Fruit fly (Drosophila melanogaster) whole organism, wandering third instar larva: Measurements from ENCODE around the gene Sym.

Experiments
- Abd-B ChIP-seq: fragments of >200 bp; optimal IDR thresholded peaks from 2 replicates; lab custom pipeline; 2017; ENCODE audit warnings: missing biosample characterization, missing genetic modification characterization
- CG9705 ChIP-seq: fragments of 200-800 bp; sonication (Bioruptor generic); optimal IDR thresholded peaks from 2 replicates; lab custom pipeline; 2018; ENCODE audit warnings: missing biosample characterization, mild to moderate bottlenecking, missing genetic modification characterization
- CrebA ChIP-seq: fragments of 200-800 bp; sonication (Bioruptor generic); optimal IDR thresholded peaks from 2 replicates; lab custom pipeline; 2016; ENCODE audit warnings: missing biosample characterization, mild to moderate bottlenecking, missing genetic modification characterization, borderline replicate concordance
- Dfd ChIP-seq: fragments of >200 bp; optimal IDR thresholded peaks from 2 replicates; lab custom pipeline; 2017; ENCODE audit warnings: missing biosample characterization, missing genetic modification characterization
- Dif ChIP-seq: fragments of 200-275, 200-300 bp; sonication (Bioruptor generic); optimal IDR thresholded peaks from 2 replicates; lab custom pipeline; 2018; ENCODE audit warnings: missing biosample characterization, missing genetic modification characterization; ENCODE audit not compliant: partially characterized antibody
- GATAd ChIP-seq: sonication (Bioruptor generic); optimal IDR thresholded peaks from 2 replicates; lab custom pipeline; 2016; ENCODE audit warnings: missing biosample characterization, missing genetic modification characterization
- HLH106 ChIP-seq: fragments of 200-800 bp; optimal IDR thresholded peaks from 3 replicates; lab custom pipeline; 2019; ENCODE audit warnings: missing biosample characterization, mild to moderate bottlenecking, missing genetic modification characterization, moderate library complexity
- Hnf4 ChIP-seq: fragments of 200-800 bp; sonication (Bioruptor generic); optimal IDR thresholded peaks from 2 replicates; lab custom pipeline; 2016; ENCODE audit warnings: missing biosample characterization, mild to moderate bottlenecking, missing genetic modification characterization
- Hr78 ChIP-seq: fragments of >200 bp; optimal IDR thresholded peaks from 2 replicates; lab custom pipeline; 2017; ENCODE audit warnings: missing biosample characterization, missing genetic modification characterization
- Hr83 ChIP-seq: fragments of 200-300 bp; sonication (Bioruptor generic); optimal IDR thresholded peaks from 2 replicates; lab custom pipeline; 2016; ENCODE audit warnings: missing biosample characterization, mild to moderate bottlenecking, missing genetic modification characterization, moderate library complexity; ENCODE audit not compliant: poor library complexity, severe bottlenecking
- Mio ChIP-seq: sonication (Bioruptor generic); optimal IDR thresholded peaks from 2 replicates; lab custom pipeline; 2016; ENCODE audit warnings: missing biosample characterization, missing genetic modification characterization
- Myc ChIP-seq: fragments of >200 bp; optimal IDR thresholded peaks from 2 replicates; lab custom pipeline; 2017
- N ChIP-seq: fragments of >200 bp; optimal IDR thresholded peaks from 2 replicates; lab custom pipeline; 2018; ENCODE audit warnings: missing biosample characterization, missing external identifiers, missing genetic modification characterization
- OdsH ChIP-seq: fragments of 200-800 bp; sonication (Bioruptor generic); optimal IDR thresholded peaks from 2 replicates; lab custom pipeline; 2016; ENCODE audit warnings: missing biosample characterization, mild to moderate bottlenecking, missing genetic modification characterization
- Rel ChIP-seq, 2 experiments: fragments of 200-800 bp; sonication (Bioruptor generic) in 1 of 2; optimal IDR thresholded peaks; 2 replicates in 1 of 2; 3 replicates in 1 of 2; lab custom pipeline; 2016 to 2019; ENCODE audit warnings: mild to moderate bottlenecking in 2 of 2, missing biosample characterization in 2 of 2, missing genetic modification characterization in 2 of 2, moderate library complexity in 1 of 2
- Sp1 ChIP-seq: fragments of 200-800 bp; sonication (Bioruptor generic); optimal IDR thresholded peaks from 3 replicates; lab custom pipeline; 2019; ENCODE audit warnings: missing biosample characterization, mild to moderate bottlenecking, missing genetic modification characterization, moderate library complexity
- Vsx2 ChIP-seq: fragments of 200-300, 225-300 bp; sonication (Bioruptor generic); optimal IDR thresholded peaks from 2 replicates; lab custom pipeline; 2018; ENCODE audit warnings: missing biosample characterization, missing genetic modification characterization; ENCODE audit not compliant: partially characterized antibody
- br ChIP-seq: fragments of 200-800 bp; sonication (Bioruptor generic); optimal IDR thresholded peaks from 2 replicates; lab custom pipeline; 2016; ENCODE audit warnings: missing biosample characterization, missing genetic modification characterization
- dmrt93B ChIP-seq: fragments of 200-800 bp; sonication (Bioruptor generic); optimal IDR thresholded peaks from 2 replicates; lab custom pipeline; 2018; ENCODE audit warnings: missing biosample characterization, mild to moderate bottlenecking, missing genetic modification characterization
- ey ChIP-seq: fragments of 200-800 bp; sonication (Bioruptor generic); optimal IDR thresholded peaks from 2 replicates; lab custom pipeline; 2016; ENCODE audit warnings: missing biosample characterization, missing genetic modification characterization
- foxo ChIP-seq, 2 experiments: fragments of 200-800 bp; sonication (Bioruptor generic); optimal IDR thresholded peaks; 2 replicates in 1 of 2; 3 replicates in 1 of 2; lab custom pipeline; 2016 to 2017; ENCODE audit warnings: missing biosample characterization in 2 of 2, missing genetic modification characterization in 2 of 2
- fru ChIP-seq: fragments of 200-800 bp; sonication (Bioruptor generic); optimal IDR thresholded peaks from 3 replicates; lab custom pipeline; 2016; ENCODE audit warnings: missing biosample characterization, mild to moderate bottlenecking, missing genetic modification characterization
- h ChIP-seq: fragments of 200-800 bp; sonication (Bioruptor generic); optimal IDR thresholded peaks from 3 replicates; lab custom pipeline; 2016; ENCODE audit warnings: missing biosample characterization, mild to moderate bottlenecking, missing genetic modification characterization
- jim ChIP-seq: fragments of 175-275, 200-325 bp; sonication (Bioruptor generic); optimal IDR thresholded peaks from 2 replicates; lab custom pipeline; 2016; ENCODE audit warnings: missing biosample characterization, mild to moderate bottlenecking, missing genetic modification characterization
- lola ChIP-seq: fragments of >200 bp; optimal IDR thresholded peaks from 2 replicates; lab custom pipeline; 2017; ENCODE audit warnings: missing biosample characterization, missing genetic modification characterization
- psq ChIP-seq: fragments of 200-800 bp; sonication (Bioruptor generic); optimal IDR thresholded peaks from 3 replicates; lab custom pipeline; 2017; ENCODE audit warnings: missing biosample characterization, mild to moderate bottlenecking, missing genetic modification characterization, moderate library complexity
- rgr ChIP-seq: fragments of 200-800 bp; sonication (Bioruptor generic); optimal IDR thresholded peaks from 3 replicates; lab custom pipeline; 2016; ENCODE audit warnings: missing biosample characterization, mild to moderate bottlenecking, missing genetic modification characterization
- sage ChIP-seq: fragments of 200-800 bp; sonication (Bioruptor generic); optimal IDR thresholded peaks from 2 replicates; lab custom pipeline; 2016; ENCODE audit warnings: missing biosample characterization, mild to moderate bottlenecking, missing genetic modification characterization
- sv ChIP-seq: fragments of 200-800 bp; sonication (Bioruptor generic); optimal IDR thresholded peaks from 3 replicates; lab custom pipeline; 2016; ENCODE audit warnings: missing biosample characterization, missing genetic modification characterization
- tai ChIP-seq: sonication (Bioruptor generic); optimal IDR thresholded peaks from 2 replicates; lab custom pipeline; 2016; ENCODE audit warnings: missing biosample characterization, missing genetic modification characterization
- usp ChIP-seq: fragments of >200 bp; optimal IDR thresholded peaks from 2 replicates; lab custom pipeline; 2017; ENCODE audit warnings: missing biosample characterization, missing genetic modification characterization

The Sym gene

dm6 chr3R:5733181-5733580 lies 9.1 kb downstream of the Sym start, which contains the start of gene CG1239:
TSS of gene CG1239 (plus strand) at chr3R:5733513.
- no peak for TF ChIP-seq Hr83 (GFP tag; lab: Kevin White, UChicago)
- TF ChIP-seq CG9705 (GFP tag; lab: Kevin White, UChicago), result no peak
- no peak for TF ChIP-seq Dif
- no peak for TF ChIP-seq GATAd (GFP tag; lab: Kevin White, UChicago)
- peak; percentile 68 for TF ChIP-seq Myc (lab: Kevin White, UChicago)
- TF ChIP-seq, all 38 proteins: peak for 1

dm6 chr3R:5727724-5728365 lies 14.4 kb downstream of the Sym start:
- TF ChIP-seq Hnf4 (GFP tag; lab: Kevin White, UChicago) (no peak), tai (GFP tag; lab: Kevin White, UChicago) (no peak), Mio (GFP tag; lab: Kevin White, UChicago) (no peak), sage (GFP tag; lab: Kevin White, UChicago) (no peak), Dfd (GFP tag; lab: Kevin White, UChicago) (no peak), Sp1 (GFP tag; lab: Kevin White, UChicago) (no peak), Dif (no peak), CG9705 (GFP tag; lab: Kevin White, UChicago) (no peak), N (GFP tag; lab: Kevin White, UChicago) (no peak), CrebA (GFP tag; lab: Kevin White, UChicago) (no peak), fru (no peak), Abd-B (no peak)

DNA sequence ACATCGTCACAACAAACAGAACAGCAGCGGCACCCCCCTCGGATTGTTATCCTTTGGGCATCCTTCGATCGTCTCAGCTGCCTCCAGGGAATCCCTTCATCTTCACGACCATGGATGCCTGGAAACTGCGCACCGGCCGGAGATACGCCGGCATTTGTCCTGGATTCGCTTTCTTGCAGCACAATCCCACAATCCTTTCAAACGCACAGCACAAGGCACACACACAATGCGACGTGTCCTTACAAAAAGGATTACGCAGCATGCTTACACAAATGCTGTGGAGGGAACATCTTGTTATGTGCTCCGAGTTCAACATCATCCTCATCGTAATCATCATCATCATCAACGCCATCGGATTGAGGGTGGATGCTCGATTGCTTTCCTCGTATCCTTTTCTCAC lies 19.2 kb downstream of the Sym start:
- TF ChIP-seq Abd-B (no peak), N (GFP tag; lab: Kevin White, UChicago) (no peak), CrebA (GFP tag; lab: Kevin White, UChicago) (no peak), ey (GFP tag; lab: Kevin White, UChicago) (no peak)

dm6 chr3R:5716755-5717309 lies 25.4 kb downstream of the Sym start, which contains the start of gene cas:
TSS of gene cas (minus strand) at chr3R:5716805.
- TF ChIP-seq Hnf4 (GFP tag; lab: Kevin White, UChicago) (no peak), N (GFP tag; lab: Kevin White, UChicago) (no peak)

- TF ChIP-seq CrebA (GFP tag; lab: Kevin White, UChicago), result no peak
- TF ChIP-seq Sp1 (GFP tag; lab: Kevin White, UChicago), result no peak
- TF ChIP-seq sv (GFP tag; lab: Kevin White, UChicago), result peak; percentile 7
- TF ChIP-seq CG9705 (GFP tag; lab: Kevin White, UChicago), result no peak
- TF ChIP-seq h (GFP tag; lab: Kevin White, UChicago), result peak; percentile 63
- TF ChIP-seq GATAd (GFP tag; lab: Kevin White, UChicago), result no peak
- peak; percentile 53 for TF ChIP-seq HLH106 (tag; lab: Kevin White, UChicago)
- no peak for TF ChIP-seq Rel (GFP tag; optimal IDR thresholded peaks at IDR 0.05; lab: Kevin White, UChicago)
- no peak for TF ChIP-seq Rel (tag; optimal IDR thresholded peaks at IDR 0.05; lab: Kevin White, UChicago)
- no peak for TF ChIP-seq Hr78 (GFP tag; lab: Kevin White, UChicago)
- no peak for TF ChIP-seq lola (GFP tag; lab: Kevin White, UChicago)
- TF ChIP-seq sage (GFP tag; lab: Kevin White, UChicago), result no peak
- no peak for TF ChIP-seq Dfd (GFP tag; lab: Kevin White, UChicago)
- TF ChIP-seq Myc (lab: Kevin White, UChicago), result no peak
- no peak for TF ChIP-seq psq (GFP tag; lab: Kevin White, UChicago)
- no peak for TF ChIP-seq OdsH
- no peak for TF ChIP-seq Hnf4 (GFP tag; lab: Kevin White, UChicago)
- TF ChIP-seq ey (GFP tag; lab: Kevin White, UChicago), result peak; percentile 40
- no peak for TF ChIP-seq Vsx2
- no peak for TF ChIP-seq br (GFP tag; lab: Kevin White, UChicago)
- TF ChIP-seq Abd-B, result no peak
- TF ChIP-seq jim, result no peak
- peak; percentile 26 for TF ChIP-seq rgr (GFP tag; lab: Kevin White, UChicago)
- peak in 1 of 2 experiments; percentile 53 for TF ChIP-seq foxo (GFP tag; optimal IDR thresholded peaks at IDR 0.05; lab: Kevin White, UChicago)
- TF ChIP-seq usp (GFP tag; lab: Kevin White, UChicago), result no peak
- TF ChIP-seq dmrt93B (GFP tag; lab: Kevin White, UChicago), result peak; percentile 22
- TF ChIP-seq fru, result no peak
- TF ChIP-seq, all 38 proteins: peak for 7
Measured at dm6 chr3R:5705469-5706067, 36.7 kb downstream of the Sym start.
